Worm (Caenorhabditis elegans): ENCODE data around the gene C38D4.10.

ce11 chrIII:4754001-4754561, 28.2 kb upstream of the C38D4.10 start, which contains the start of the genes rps-0 and rbg-3:
- peak; percentile 44 for TF ChIP-seq snpc-4 (tag; optimal IDR thresholded peaks at IDR 0.05)
- peak; percentile 80 for TF ChIP-seq egl-27 (tag; optimal IDR thresholded peaks at IDR 0.05)
- no peak for TF ChIP-seq elt-3 (tag; optimal IDR thresholded peaks at IDR 0.05)
- TF ChIP-seq ztf-1 (GFP tag; conservative IDR thresholded peaks at IDR 0.05) = no peak
- peak; percentile 80 for TF ChIP-seq ztf-4 (tag; optimal IDR thresholded peaks at IDR 0.05)

All from whole organism, L2 larva.